Fruit fly (Drosophila melanogaster) Kc167 (cell line): ENCODE data around the gene Rpp21.

ENCODE experiments used
- Myc ChIP-seq: fragments of >200 bp; optimal IDR thresholded peaks from 2 replicates; lab custom pipeline; 2017; ENCODE audit warnings: missing external identifiers
- Sin3A ChIP-seq: fragments of >200 bp; optimal IDR thresholded peaks from 2 replicates; lab custom pipeline; 2018; ENCODE audit warnings: missing external identifiers
- h ChIP-seq: fragments of >200 bp; optimal IDR thresholded peaks from 3 replicates; lab custom pipeline; 2018; ENCODE audit warnings: missing external identifiers
- insv ChIP-seq: fragments of >200 bp; optimal IDR thresholded peaks from 3 replicates; lab custom pipeline; 2018; ENCODE audit warnings: missing external identifiers

DNA sequence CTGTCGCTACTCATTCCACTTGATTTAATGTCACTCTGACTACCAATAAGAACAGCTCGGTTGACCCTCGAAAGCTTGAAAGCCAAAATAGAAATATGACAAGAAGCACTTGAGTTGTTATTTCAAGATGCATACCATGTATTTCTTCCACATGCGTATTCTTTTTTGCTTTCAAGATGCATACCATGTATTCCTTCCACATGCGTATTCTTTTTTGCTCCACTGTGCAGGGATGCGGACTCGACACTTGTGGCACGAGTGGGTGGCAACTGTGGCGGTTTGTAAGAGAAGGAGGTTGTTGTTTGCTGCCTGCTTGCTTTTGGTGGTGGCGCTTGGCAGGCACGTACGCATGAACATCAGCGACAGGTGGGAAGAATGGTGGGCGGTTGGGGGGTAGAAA lies 24.4 kb upstream of the Rpp21 start:
- TF ChIP-seq h = no peak
- no peak for TF ChIP-seq Myc (lab: Kevin White, UChicago)
- TF ChIP-seq insv (lab: Kevin White, UChicago) = no peak
- TF ChIP-seq Sin3A (lab: Kevin White, UChicago) = no peak
